Worm (Caenorhabditis elegans) whole organism, mixed stage, embryonic: ENCODE measurements around the gene srd-2.

ENCODE experiments used
- ceh-43 ChIP-seq: fragments of 200-800 bp; sonication (Bioruptor generic); optimal IDR thresholded peaks from 2 replicates; lab custom pipeline; 2018; ENCODE audit warnings: mild to moderate bottlenecking, missing genetic modification characterization, moderate library complexity, missing compliant biosample characterization
- ces-1 ChIP-seq: fragments of 150-350 bp; optimal IDR thresholded peaks from 2 replicates; lab custom pipeline; 2014; ENCODE audit warnings: missing biosample characterization, missing genetic modification reagents, missing genetic modification characterization
- cnd-1 ChIP-seq: fragments of 200-800 bp; sonication (Bioruptor generic); optimal IDR thresholded peaks from 2 replicates; lab custom pipeline; 2018; ENCODE audit warnings: mild to moderate bottlenecking, missing genetic modification characterization, missing compliant biosample characterization
- elt-3 ChIP-seq: fragments of 150-350 bp; optimal IDR thresholded peaks from 2 replicates; lab custom pipeline; 2014; ENCODE audit warnings: missing biosample characterization, missing genetic modification characterization
- lin-13 ChIP-seq: fragments of 150-350 bp; optimal IDR thresholded peaks from 2 replicates; lab custom pipeline; 2014; ENCODE audit warnings: missing biosample characterization, missing genetic modification characterization
- nhr-12 ChIP-seq: fragments of 150-350 bp; optimal IDR thresholded peaks from 2 replicates; lab custom pipeline; 2014; ENCODE audit warnings: missing biosample characterization, missing genetic modification characterization
- nhr-237 ChIP-seq: fragments of 150-350 bp; optimal IDR thresholded peaks from 2 replicates; lab custom pipeline; 2014; ENCODE audit warnings: missing biosample characterization, missing genetic modification characterization
- sem-2 ChIP-seq: fragments of 200-800 bp; sonication (Bioruptor generic); optimal IDR thresholded peaks from 2 replicates; lab custom pipeline; 2018; ENCODE audit warnings: mild to moderate bottlenecking, missing genetic modification characterization, missing compliant biosample characterization
- snpc-4 ChIP-seq: fragments of 150-350 bp; optimal IDR thresholded peaks from 2 replicates; lab custom pipeline; 2014; ENCODE audit warnings: missing biosample characterization, missing genetic modification characterization
- unc-39 ChIP-seq: fragments of 150-350 bp; optimal IDR thresholded peaks from 2 replicates; lab custom pipeline; 2014; ENCODE audit warnings: missing biosample characterization, missing genetic modification characterization
- unc-62 ChIP-seq: fragments of 150-350 bp; optimal IDR thresholded peaks from 2 replicates; lab custom pipeline; 2014; ENCODE audit warnings: missing biosample characterization, missing genetic modification reagents, missing genetic modification characterization
- ztf-11 ChIP-seq: fragments of 150-350 bp; optimal IDR thresholded peaks from 2 replicates; lab custom pipeline; 2014; ENCODE audit warnings: missing biosample characterization, missing genetic modification characterization

- no peak for TF ChIP-seq nhr-12
- TF ChIP-seq snpc-4 = no peak
- TF ChIP-seq elt-3 = no peak
- no peak for TF ChIP-seq cnd-1 (tag; lab: Kevin White, UChicago)
- TF ChIP-seq ceh-43 = no peak
- no peak for TF ChIP-seq lin-13 (tag; lab: Kevin White, UChicago)
- no peak for TF ChIP-seq unc-39 (tag; lab: Kevin White, UChicago)
- no peak for TF ChIP-seq nhr-237 (tag; lab: Kevin White, UChicago)
- TF ChIP-seq ztf-11 (tag; lab: Kevin White, UChicago) = no peak
- no peak for TF ChIP-seq unc-62
- no peak for TF ChIP-seq ces-1 (GFP tag; lab: Kevin White, UChicago)
- no peak for TF ChIP-seq sem-2 (GFP tag; lab: Kevin White, UChicago)
Observed at ce11 chrII:10162785-10163184, 24.9 kb downstream of the srd-2 start.
